Worm (Caenorhabditis elegans): ENCODE data around the gene M176.5.

DNA sequence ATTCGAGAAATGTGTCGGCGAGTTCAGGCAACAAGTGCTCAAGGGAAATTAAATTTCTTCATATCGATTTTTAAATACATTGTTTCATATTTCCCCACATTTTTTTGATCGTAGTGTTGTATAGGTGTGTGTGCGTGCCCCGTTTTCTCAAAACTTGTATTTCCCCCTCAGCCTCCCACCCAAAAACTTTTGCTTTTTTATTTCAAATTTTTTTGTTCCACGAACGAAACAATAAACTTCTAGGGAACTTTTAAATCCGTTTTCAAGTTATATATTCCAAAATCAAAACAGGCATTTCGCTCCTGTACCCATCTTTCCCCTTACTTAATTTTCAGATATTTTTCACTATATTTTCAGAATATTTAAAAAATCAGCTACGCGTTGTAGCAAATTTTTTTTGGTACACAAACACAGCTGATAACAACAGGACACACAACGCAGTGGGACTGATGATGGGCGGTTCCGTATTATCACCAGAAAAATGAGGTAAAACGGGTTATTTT lies 9.4 kb downstream of the M176.5 start, which contains the start of the genes M176.4 and M176.16:
- TF ChIP-seq lin-13 (tag; optimal IDR thresholded peaks at IDR 0.05): no peak
- TF ChIP-seq unc-120 (tag; optimal IDR thresholded peaks at IDR 0.05; ENCODE audit: poor library complexity, severe bottlenecking): no peak
- no peak for TF ChIP-seq elt-1 (tag; optimal IDR thresholded peaks at IDR 0.05; ENCODE audit: borderline replicate concordance, insufficient read depth)
- no peak for TF ChIP-seq ztf-11 (tag; optimal IDR thresholded peaks at IDR 0.05)
- no peak for TF ChIP-seq unc-62 (GFP tag; optimal IDR thresholded peaks at IDR 0.05)
- no peak for TF ChIP-seq lin-32 (GFP tag; optimal IDR thresholded peaks at IDR 0.05)
- TF ChIP-seq pha-4 (tag; optimal IDR thresholded peaks at IDR 0.05): no peak
- no peak for TF ChIP-seq mab-5 (tag; optimal IDR thresholded peaks at IDR 0.05)
- TF ChIP-seq sptf-1 (tag; optimal IDR thresholded peaks at IDR 0.05): no peak
- TF ChIP-seq elt-3 (tag; optimal IDR thresholded peaks at IDR 0.05): no peak
- TF ChIP-seq snpc-4 (tag; optimal IDR thresholded peaks at IDR 0.05): no peak
- no peak for TF ChIP-seq nhr-28 (tag; optimal IDR thresholded peaks at IDR 0.05)
